Worm (Caenorhabditis elegans) whole organism, L1 larva: ENCODE results near the gene sre-18.

Experiments used
- aly-2 ChIP-seq: fragments of 150-350 bp; optimal IDR thresholded peaks from 2 replicates; lab custom pipeline; 2014; ENCODE audit warnings: missing biosample characterization, missing genetic modification characterization
- elt-2 ChIP-seq: sonication (generic microtip); optimal IDR thresholded peaks from 2 replicates; lab custom pipeline; 2016; ENCODE audit warnings: missing genetic modification characterization, mild to moderate bottlenecking, inconsistent platforms, missing compliant biosample characterization, missing genetic modification reagents
- lin-39 ChIP-seq: fragments of 150-350 bp; optimal IDR thresholded peaks from 2 replicates; lab custom pipeline; 2014; ENCODE audit warnings: missing biosample characterization, missing genetic modification reagents, missing genetic modification characterization
- nhr-11 ChIP-seq: fragments of 150-350 bp; optimal IDR thresholded peaks from 2 replicates; lab custom pipeline; 2014; ENCODE audit warnings: missing biosample characterization, missing genetic modification characterization
- nhr-12 ChIP-seq: sonication (generic microtip); optimal IDR thresholded peaks from 2 replicates; lab custom pipeline; 2017; ENCODE audit warnings: missing biosample characterization, missing genetic modification characterization
- nhr-20 ChIP-seq: sonication (generic microtip); optimal IDR thresholded peaks from 2 replicates; lab custom pipeline; 2016; ENCODE audit warnings: mild to moderate bottlenecking, missing genetic modification characterization, missing compliant biosample characterization
- nhr-71 ChIP-seq: sonication (generic microtip); optimal IDR thresholded peaks from 2 replicates; lab custom pipeline; 2016; ENCODE audit warnings: mild to moderate bottlenecking, missing genetic modification characterization, moderate library complexity, missing compliant biosample characterization
- unc-62 ChIP-seq: fragments of 150-350 bp; optimal IDR thresholded peaks from 2 replicates; lab custom pipeline; 2014; ENCODE audit warnings: missing biosample characterization, missing genetic modification reagents, missing genetic modification characterization

DNA sequence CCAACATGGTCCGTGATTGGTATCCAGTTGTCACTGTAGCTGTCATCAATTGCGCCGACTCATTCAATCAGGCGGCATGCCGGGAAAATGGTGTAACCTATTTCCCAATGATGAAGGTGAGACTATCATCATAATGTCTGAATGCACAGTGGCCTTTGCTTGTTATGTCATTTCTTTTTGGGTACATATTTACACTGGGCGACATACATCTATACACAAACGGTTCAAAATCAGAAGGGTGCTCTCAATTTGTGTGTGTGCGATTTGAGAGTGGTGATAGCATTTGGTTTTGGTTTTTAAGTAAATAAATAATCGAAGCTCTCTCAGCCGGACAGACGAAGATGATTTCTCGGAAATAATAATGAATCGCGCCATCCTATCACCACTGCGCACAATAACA is 25.6 kb downstream of the sre-18 start:
- TF ChIP-seq nhr-12 (no peak), unc-62 (no peak), lin-39 (tag; lab: Kevin White, UChicago) (no peak), nhr-11 (tag; lab: Kevin White, UChicago) (no peak), nhr-20 (tag; lab: Kevin White, UChicago) (no peak), nhr-71 (tag; lab: Kevin White, UChicago) (no peak), elt-2 (no peak), aly-2 (tag; lab: Kevin White, UChicago) (no peak)
